Worm (Caenorhabditis elegans) whole organism, L1 larva: ENCODE results near the gene F56D5.5.
A peak's percentile ranks its signal among the peaks of the same experiment; 100 is the strongest.

ENCODE experiments used
- C16A3.4 ChIP-seq: fragments of 150-350 bp; optimal IDR thresholded peaks from 2 replicates; lab custom pipeline; 2014; ENCODE audit warnings: missing biosample characterization, missing genetic modification characterization
- C34B4.2 ChIP-seq: sonication (generic microtip); optimal IDR thresholded peaks from 2 replicates; lab custom pipeline; 2017; ENCODE audit warnings: mild to moderate bottlenecking, missing genetic modification characterization, missing compliant biosample characterization
- Y116A8C.19 ChIP-seq: sonication (generic microtip); optimal IDR thresholded peaks from 2 replicates; lab custom pipeline; 2016; ENCODE audit warnings: missing compliant biosample characterization, missing genetic modification characterization, borderline replicate concordance
- aha-1 ChIP-seq: fragments of 150-350 bp; optimal IDR thresholded peaks from 2 replicates; lab custom pipeline; 2014; ENCODE audit warnings: missing biosample characterization, missing genetic modification characterization
- alr-1 ChIP-seq: fragments of 200-800 bp; sonication (Bioruptor generic); optimal IDR thresholded peaks from 2 replicates; lab custom pipeline; 2018; ENCODE audit warnings: borderline replicate concordance, mild to moderate bottlenecking, missing genetic modification characterization, missing compliant biosample characterization
- ama-1 ChIP-seq: fragments of 150-350 bp; optimal IDR thresholded peaks from 2 replicates; lab custom pipeline; 2014
- blmp-1 ChIP-seq: fragments of 150-350 bp; optimal IDR thresholded peaks from 2 replicates; lab custom pipeline; 2014; ENCODE audit warnings: missing biosample characterization, missing genetic modification characterization
- ceh-63 ChIP-seq: fragments of 200-800 bp; sonication (Bioruptor generic); optimal IDR thresholded peaks from 2 replicates; lab custom pipeline; 2018; ENCODE audit warnings: mild to moderate bottlenecking, missing genetic modification characterization, missing compliant biosample characterization
- ceh-8 ChIP-seq: fragments of 200-800 bp; sonication (Bioruptor generic); optimal IDR thresholded peaks from 2 replicates; lab custom pipeline; 2018; ENCODE audit warnings: mild to moderate bottlenecking, missing genetic modification characterization, moderate library complexity, missing compliant biosample characterization
- ceh-82 ChIP-seq, 3 experiments: fragments of 150-350 bp in 1 of 3; sonication (generic microtip) in 2 of 3; optimal IDR thresholded peaks; 2 replicates each; lab custom pipeline; 2014 to 2017; ENCODE audit warnings: missing biosample characterization in 3 of 3, missing genetic modification characterization in 3 of 3
- ceh-88 ChIP-seq: fragments of 200-800 bp; sonication (Bioruptor generic); IDR thresholded peaks from 2 replicates; pipeline ENCODE4 v1.3.6; 2022; ENCODE audit warnings: missing genetic modification characterization, missing compliant biosample characterization
- ceh-90 ChIP-seq: sonication (generic microtip); optimal IDR thresholded peaks from 2 replicates; lab custom pipeline; 2016; ENCODE audit warnings: missing genetic modification characterization, missing compliant biosample characterization
- ces-1 ChIP-seq: fragments of 150-350 bp; optimal IDR thresholded peaks from 2 replicates; lab custom pipeline; 2014; ENCODE audit warnings: missing biosample characterization, missing genetic modification reagents, missing genetic modification characterization
- dpl-1 ChIP-seq, 3 experiments: fragments of 150-350 bp in 2 of 3; sonication (generic microtip) in 1 of 3; optimal IDR thresholded peaks; 2 replicates each; lab custom pipeline; 2014 to 2017; ENCODE audit warnings: missing biosample characterization in 3 of 3, missing genetic modification characterization in 3 of 3, missing genetic modification reagents in 3 of 3
- efl-1 ChIP-seq, 4 experiments: fragments of 150-350 bp; optimal IDR thresholded peaks in 3 of 4; peaks in 1 of 4; 1 replicate in 1 of 4; 2 replicates in 3 of 4; lab custom pipeline; 2014; ENCODE audit warnings: missing biosample characterization in 2 of 4, missing genetic modification characterization in 2 of 4, missing genetic modification reagents in 2 of 4
- efl-3 ChIP-seq: fragments of 200-800 bp; sonication (Bioruptor generic); optimal IDR thresholded peaks from 2 replicates; lab custom pipeline; 2018; ENCODE audit warnings: mild to moderate bottlenecking, missing genetic modification characterization, missing compliant biosample characterization
- elt-3 ChIP-seq, 6 experiments: fragments of 150-350 bp in 1 of 6; sonication (generic microtip); optimal IDR thresholded peaks; 2 replicates each; lab custom pipeline; 2017 to 2018; ENCODE audit warnings: missing biosample characterization in 6 of 6, missing genetic modification characterization in 6 of 6, inconsistent platforms in 1 of 6
- ets-5 ChIP-seq: fragments of 200-800 bp; sonication (Bioruptor generic); IDR thresholded peaks from 2 replicates; pipeline ENCODE4 v1.3.6; 2022; ENCODE audit warnings: missing genetic modification characterization, missing compliant biosample characterization
- fkh-4 ChIP-seq: sonication (generic microtip); optimal IDR thresholded peaks from 2 replicates; lab custom pipeline; 2016; ENCODE audit warnings: missing compliant biosample characterization, missing genetic modification characterization, borderline replicate concordance
- fos-1 ChIP-seq: fragments of 150-350 bp; optimal IDR thresholded peaks from 2 replicates; lab custom pipeline; 2014; ENCODE audit warnings: missing biosample characterization, missing genetic modification characterization
- grh-1 ChIP-seq: fragments of 200-800 bp; sonication (Bioruptor generic); IDR thresholded peaks from 2 replicates; pipeline ENCODE4 v1.3.6; 2022; ENCODE audit warnings: missing genetic modification reagents, missing genetic modification characterization, missing compliant biosample characterization
- isw-1 ChIP-seq: fragments of 200-800 bp; sonication (Bioruptor generic); IDR thresholded peaks from 2 replicates; pipeline ENCODE4 v1.3.6; 2022; ENCODE audit warnings: missing genetic modification characterization, missing compliant biosample characterization
- jun-1 ChIP-seq: fragments of 150-350 bp; optimal IDR thresholded peaks from 2 replicates; lab custom pipeline; 2014; ENCODE audit warnings: missing biosample characterization, missing genetic modification reagents, missing genetic modification characterization
- lin-35 ChIP-seq, 2 experiments: fragments of 150-350 bp; optimal IDR thresholded peaks; 2 replicates each; lab custom pipeline; 2014; ENCODE audit warnings: missing biosample characterization in 2 of 2, missing genetic modification characterization in 2 of 2, missing genetic modification reagents in 2 of 2
- lsy-2 ChIP-seq, 2 experiments: fragments of 150-350 bp; optimal IDR thresholded peaks; 2 replicates each; lab custom pipeline; 2014; ENCODE audit warnings: missing biosample characterization in 2 of 2, missing genetic modification characterization in 2 of 2
- mab-9 ChIP-seq: fragments of 200-800 bp; sonication (Bioruptor generic); IDR thresholded peaks from 2 replicates; pipeline ENCODE4 v1.3.6; 2022; ENCODE audit warnings: missing genetic modification reagents, missing genetic modification characterization, missing compliant biosample characterization
- mdl-1 ChIP-seq, 2 experiments: fragments of 150-350 bp; optimal IDR thresholded peaks; 2 replicates each; lab custom pipeline; 2014 to 2017; ENCODE audit warnings: missing biosample characterization in 2 of 2, missing genetic modification characterization in 2 of 2, inconsistent platforms in 1 of 2
- mep-1 ChIP-seq: fragments of 150-350 bp; optimal IDR thresholded peaks from 2 replicates; lab custom pipeline; 2014; ENCODE audit warnings: missing biosample characterization, missing genetic modification characterization
- nhr-19 ChIP-seq: fragments of 200-800 bp; sonication (Bioruptor generic); conservative IDR thresholded peaks from 2 replicates; pipeline ENCODE4 v1.3.6; 2022; ENCODE audit warnings: missing genetic modification characterization, missing compliant biosample characterization
- nhr-20 ChIP-seq: sonication (generic microtip); optimal IDR thresholded peaks from 2 replicates; lab custom pipeline; 2016; ENCODE audit warnings: mild to moderate bottlenecking, missing genetic modification characterization, missing compliant biosample characterization
- nhr-237 ChIP-seq: fragments of 150-350 bp; optimal IDR thresholded peaks from 2 replicates; lab custom pipeline; 2014; ENCODE audit warnings: missing biosample characterization, missing genetic modification characterization
- nhr-76 ChIP-seq: sonication (generic microtip); optimal IDR thresholded peaks from 2 replicates; lab custom pipeline; 2017; ENCODE audit warnings: missing biosample characterization, missing genetic modification characterization
- nhr-77 ChIP-seq: fragments of 150-350 bp; optimal IDR thresholded peaks from 2 replicates; lab custom pipeline; 2014; ENCODE audit warnings: missing biosample characterization, missing genetic modification characterization
- nhr-85 ChIP-seq: sonication (generic microtip); peaks from one replicate; lab custom pipeline; 2016; ENCODE audit warnings: missing genetic modification characterization, inconsistent platforms, missing compliant biosample characterization
- nhr-90 ChIP-seq: sonication (generic microtip); optimal IDR thresholded peaks from 2 replicates; lab custom pipeline; 2016; ENCODE audit warnings: mild to moderate bottlenecking, missing genetic modification characterization, missing compliant biosample characterization; ENCODE audit not compliant: poor library complexity
- pag-3 ChIP-seq: sonication (generic microtip); optimal IDR thresholded peaks from 2 replicates; lab custom pipeline; 2017; ENCODE audit warnings: missing genetic modification characterization, mild to moderate bottlenecking, missing compliant biosample characterization, antibody characterized with exemption, borderline replicate concordance; ENCODE audit not compliant: insufficient read depth
- pqm-1 ChIP-seq: sonication (generic microtip); optimal IDR thresholded peaks from 3 replicates; lab custom pipeline; 2017; ENCODE audit warnings: missing biosample characterization, missing genetic modification characterization
- rnt-1 ChIP-seq: sonication (generic microtip); optimal IDR thresholded peaks from 2 replicates; lab custom pipeline; 2016; ENCODE audit warnings: mild to moderate bottlenecking, missing genetic modification characterization, moderate library complexity, missing compliant biosample characterization
- snpc-4 ChIP-seq: fragments of 150-350 bp; optimal IDR thresholded peaks from 2 replicates; lab custom pipeline; 2014; ENCODE audit warnings: missing biosample characterization, missing genetic modification characterization
- snu-23 ChIP-seq: sonication (generic microtip); optimal IDR thresholded peaks from 2 replicates; lab custom pipeline; 2016; ENCODE audit warnings: missing genetic modification characterization, missing compliant biosample characterization
- sox-4 ChIP-seq: sonication (generic microtip); optimal IDR thresholded peaks from 2 replicates; lab custom pipeline; 2016; ENCODE audit warnings: missing genetic modification characterization, missing compliant biosample characterization
- unc-130 ChIP-seq: fragments of 150-350 bp; optimal IDR thresholded peaks from 2 replicates; lab custom pipeline; 2017; ENCODE audit warnings: missing biosample characterization, missing genetic modification characterization, inconsistent platforms
- unc-62 ChIP-seq: fragments of 150-350 bp; optimal IDR thresholded peaks from 2 replicates; lab custom pipeline; 2014; ENCODE audit warnings: missing biosample characterization, missing genetic modification reagents, missing genetic modification characterization
- unc-98 ChIP-seq: fragments of 200-800 bp; sonication (Bioruptor generic); IDR thresholded peaks from 2 replicates; pipeline ENCODE4 v1.3.6; 2022; ENCODE audit warnings: missing genetic modification characterization, missing compliant biosample characterization
- xbp-1 ChIP-seq: sonication (generic microtip); optimal IDR thresholded peaks from 2 replicates; lab custom pipeline; 2016; ENCODE audit warnings: missing genetic modification characterization, missing compliant biosample characterization
- zag-1 ChIP-seq: fragments of 150-350 bp; optimal IDR thresholded peaks from 2 replicates; lab custom pipeline; 2014; ENCODE audit warnings: missing biosample characterization, missing genetic modification characterization
- ztf-11 ChIP-seq, 2 experiments: sonication (generic microtip); optimal IDR thresholded peaks; 2 replicates each; lab custom pipeline; 2016 to 2017; ENCODE audit warnings: missing genetic modification characterization in 2 of 2, missing biosample characterization in 1 of 2, missing compliant biosample characterization in 1 of 2

Gene F56D5.5

ce11 chrIV:9442106-9442532 lies 34.2 kb upstream of the F56D5.5 start (continued):
- TF ChIP-seq nhr-19 (GFP tag; lab: Robert Waterston, UW) = peak; percentile 81
- TF ChIP-seq unc-130 (tag; lab: Kevin White, UChicago) = peak; percentile 35
- TF ChIP-seq ceh-8 (GFP tag; lab: Kevin White, UChicago) = no peak
- no peak for TF ChIP-seq nhr-237 (tag; lab: Kevin White, UChicago)
- TF ChIP-seq pag-3 (tag; lab: Kevin White, UChicago) = no peak
- TF ChIP-seq efl-3 (GFP tag; lab: Kevin White, UChicago) = no peak
- no peak for TF ChIP-seq ceh-90 (tag; lab: Kevin White, UChicago)
- no peak for TF ChIP-seq alr-1 (tag; lab: Kevin White, UChicago)
- peak; percentile 37 to 54 for TF ChIP-seq lsy-2 (tag; optimal IDR thresholded peaks at IDR 0.05; lab: Kevin White, UChicago)
- TF ChIP-seq unc-98 = no peak
- peak; percentile 81 for TF ChIP-seq snu-23 (GFP tag; lab: Kevin White, UChicago)
- TF ChIP-seq mdl-1 (tag; optimal IDR thresholded peaks at IDR 0.05; lab: Kevin White, UChicago) = peak in 1 of 2 experiments; percentile 93
- TF ChIP-seq ceh-63 (GFP tag; lab: Kevin White, UChicago) = no peak
- no peak for TF ChIP-seq nhr-76
- no peak for TF ChIP-seq pqm-1
- no peak for TF ChIP-seq Y116A8C.19 (tag; lab: Kevin White, UChicago)
- TF ChIP-seq ces-1 (GFP tag; lab: Kevin White, UChicago) = no peak
- no peak for TF ChIP-seq C34B4.2 (tag; lab: Kevin White, UChicago)
- TF ChIP-seq dpl-1 (GFP tag; optimal IDR thresholded peaks at IDR 0.05; lab: Kevin White, UChicago) = no peak
- peak in 4 of 6 experiments; percentile 4 to 96 (median 58) for TF ChIP-seq elt-3 (tag; optimal IDR thresholded peaks at IDR 0.05; lab: Kevin White, UChicago)
- peak; percentile 97 for TF ChIP-seq nhr-85 (tag; lab: Kevin White, UChicago)
- no peak for TF ChIP-seq ztf-11 (tag; optimal IDR thresholded peaks at IDR 0.05; lab: Kevin White, UChicago)
- no peak for TF ChIP-seq mab-9 (GFP tag; lab: Robert Waterston, UW)
- peak; percentile 66 for TF ChIP-seq grh-1
- TF ChIP-seq ceh-88 (GFP tag; lab: Robert Waterston, UW) = 0 out of 2 replicates have a peak, but pooled peaks have one; percentile 38
- TF ChIP-seq zag-1 = no peak
- TF ChIP-seq ama-1 (lab: Kevin White, UChicago) = no peak
- no peak for TF ChIP-seq ets-5
- peak; percentile 83 for TF ChIP-seq mep-1 (tag; lab: Kevin White, UChicago)
- TF ChIP-seq unc-62 = no peak
- TF ChIP-seq C16A3.4 (tag; lab: Kevin White, UChicago) = peak; percentile 36

ce11 chrIV:9441391-9441790 lies 33.5 kb upstream of the F56D5.5 start:
- no peak for TF ChIP-seq pag-3 (tag; lab: Kevin White, UChicago)
- TF ChIP-seq blmp-1 (tag; lab: Kevin White, UChicago) = peak; percentile 73

ce11 chrIV:9440880-9441336 lies 33.0 kb upstream of the F56D5.5 start, which contains the start of gene idh-1:
Gene idh-1 (minus strand): TSS chrIV:9441107.
- TF ChIP-seq fos-1 (tag; lab: Kevin White, UChicago) (no peak), isw-1 (GFP tag; lab: Robert Waterston, UW) (no peak), mep-1 (tag; lab: Kevin White, UChicago) (peak; percentile 74), snpc-4 (tag; lab: Kevin White, UChicago) (peak; percentile 77), fkh-4 (tag; lab: Kevin White, UChicago) (no peak), jun-1 (tag; lab: Kevin White, UChicago) (no peak), ama-1 (lab: Kevin White, UChicago) (peak; percentile 85), nhr-76 (no peak), nhr-237 (tag; lab: Kevin White, UChicago) (peak; percentile 25), rnt-1 (tag; lab: Kevin White, UChicago) (peak; percentile 59), lin-35 (GFP tag; optimal IDR thresholded peaks at IDR 0.05; lab: Kevin White, UChicago) (peak; percentile 61 to 88), efl-1 (optimal IDR thresholded peaks at IDR 0.05; lab: Kevin White, UChicago) (peak; percentile 80 to 88), efl-1 (GFP tag; optimal IDR thresholded peaks at IDR 0.05 in 1 of 2; lab: Kevin White, UChicago) (peak; percentile 87 to 98), ceh-88 (GFP tag; lab: Robert Waterston, UW) (no peak), alr-1 (tag; lab: Kevin White, UChicago) (no peak), nhr-85 (tag; lab: Kevin White, UChicago) (peak; percentile 81), ceh-90 (tag; lab: Kevin White, UChicago) (no peak), mdl-1 (tag; optimal IDR thresholded peaks at IDR 0.05; lab: Kevin White, UChicago) (peak in 1 of 2 experiments; percentile 31), nhr-77 (tag; lab: Kevin White, UChicago) (no peak), aha-1 (no peak), mab-9 (GFP tag; lab: Robert Waterston, UW) (0 out of 2 replicates have a peak, but pooled peaks have one; percentile 18), sox-4 (tag; lab: Kevin White, UChicago) (no peak), xbp-1 (tag; lab: Kevin White, UChicago) (peak; percentile 45), ceh-8 (GFP tag; lab: Kevin White, UChicago) (no peak), nhr-90 (tag; lab: Kevin White, UChicago) (peak; percentile 23), nhr-20 (tag; lab: Kevin White, UChicago) (peak; percentile 69), ceh-82 (tag; optimal IDR thresholded peaks at IDR 0.05; lab: Kevin White, UChicago) (peak in 2 of 3 experiments; percentile 10 to 14)
